Worm (Caenorhabditis elegans) whole organism, late embryonic: ENCODE results near the gene T28F3.8.
A peak's percentile ranks its signal among the peaks of the same experiment; 100 is the strongest.

ENCODE experiments used
- K02D7.2 ChIP-seq: sonication (generic microtip); optimal IDR thresholded peaks from 2 replicates; lab custom pipeline; 2017; ENCODE audit warnings: mild to moderate bottlenecking, missing genetic modification characterization, missing compliant biosample characterization
- K09A11.1 ChIP-seq: sonication (generic microtip); optimal IDR thresholded peaks from 2 replicates; lab custom pipeline; 2017; ENCODE audit warnings: antibody characterized with exemption, mild to moderate bottlenecking, missing genetic modification characterization, missing compliant biosample characterization; ENCODE audit not compliant: insufficient read depth
- T23F11.4 ChIP-seq: fragments of 200-800 bp; sonication (Bioruptor generic); optimal IDR thresholded peaks from 2 replicates; lab custom pipeline; 2018; ENCODE audit warnings: mild to moderate bottlenecking, missing genetic modification characterization, missing compliant biosample characterization
- Y22D7AL.16 ChIP-seq: sonication (generic microtip); optimal IDR thresholded peaks from 2 replicates; lab custom pipeline; 2016; ENCODE audit warnings: missing genetic modification characterization, missing compliant biosample characterization
- ahr-1 ChIP-seq: sonication (generic microtip); optimal IDR thresholded peaks from 2 replicates; lab custom pipeline; 2016; ENCODE audit warnings: missing genetic modification characterization, missing compliant biosample characterization
- ceh-19 ChIP-seq: fragments of 200-800 bp; sonication (Bioruptor generic); optimal IDR thresholded peaks from 2 replicates; lab custom pipeline; 2018; ENCODE audit warnings: mild to moderate bottlenecking, missing genetic modification characterization, missing compliant biosample characterization
- ceh-2 ChIP-seq: sonication (generic microtip); optimal IDR thresholded peaks from 2 replicates; lab custom pipeline; 2016; ENCODE audit warnings: missing genotype, missing genetic modification characterization, missing compliant biosample characterization
- ceh-22 ChIP-seq: sonication (generic microtip); optimal IDR thresholded peaks from 2 replicates; lab custom pipeline; 2017; ENCODE audit warnings: missing biosample characterization, missing genetic modification characterization
- ceh-31 ChIP-seq: sonication (generic microtip); optimal IDR thresholded peaks from 2 replicates; lab custom pipeline; 2016; ENCODE audit warnings: missing genetic modification characterization, missing compliant biosample characterization
- ceh-34 ChIP-seq: sonication (generic microtip); optimal IDR thresholded peaks from 2 replicates; lab custom pipeline; 2016; ENCODE audit warnings: mild to moderate bottlenecking, missing genetic modification characterization, missing compliant biosample characterization
- ceh-45 ChIP-seq: fragments of 200-800 bp; sonication (Bioruptor generic); IDR thresholded peaks from 2 replicates; pipeline ENCODE4 v1.3.6; 2022; ENCODE audit warnings: missing genetic modification reagents, missing genetic modification characterization, missing compliant biosample characterization
- ceh-48 ChIP-seq: sonication (generic microtip); optimal IDR thresholded peaks from 2 replicates; lab custom pipeline; 2016; ENCODE audit warnings: missing genetic modification characterization, inconsistent platforms, missing compliant biosample characterization
- ceh-6 ChIP-seq: fragments of 200-800 bp; sonication (Bioruptor generic); optimal IDR thresholded peaks from 2 replicates; lab custom pipeline; 2018; ENCODE audit warnings: mild to moderate bottlenecking, missing genetic modification characterization, missing compliant biosample characterization
- che-1 ChIP-seq: sonication (generic microtip); optimal IDR thresholded peaks from 2 replicates; lab custom pipeline; 2016; ENCODE audit warnings: mild to moderate bottlenecking, missing genetic modification characterization, missing compliant biosample characterization
- dve-1 ChIP-seq: sonication (generic microtip); optimal IDR thresholded peaks from 2 replicates; lab custom pipeline; 2017; ENCODE audit warnings: antibody characterized with exemption, mild to moderate bottlenecking, missing genetic modification characterization, missing compliant biosample characterization
- elt-2 ChIP-seq: sonication (generic microtip); optimal IDR thresholded peaks from 2 replicates; lab custom pipeline; 2016; ENCODE audit warnings: missing genetic modification reagents, missing genetic modification characterization, missing compliant biosample characterization
- elt-4 ChIP-seq: sonication (generic microtip); optimal IDR thresholded peaks from 2 replicates; lab custom pipeline; 2016; ENCODE audit warnings: missing genetic modification characterization, missing compliant biosample characterization
- eyg-1 ChIP-seq: sonication (generic microtip); optimal IDR thresholded peaks from 2 replicates; lab custom pipeline; 2016; ENCODE audit warnings: missing genotype, missing genetic modification characterization, missing compliant biosample characterization
- fkh-10 ChIP-seq: fragments of 150-350 bp; optimal IDR thresholded peaks from 2 replicates; lab custom pipeline; 2014; ENCODE audit warnings: missing biosample characterization, missing genetic modification reagents, missing genetic modification characterization
- fkh-6 ChIP-seq: sonication (generic microtip); optimal IDR thresholded peaks from 2 replicates; lab custom pipeline; 2016; ENCODE audit warnings: missing genetic modification characterization, missing compliant biosample characterization
- gmeb-2 ChIP-seq: sonication (generic microtip); optimal IDR thresholded peaks from 2 replicates; lab custom pipeline; 2016; ENCODE audit warnings: missing genetic modification characterization, inconsistent platforms, missing compliant biosample characterization
- hlh-15 ChIP-seq: sonication (generic microtip); optimal IDR thresholded peaks from 2 replicates; lab custom pipeline; 2016; ENCODE audit warnings: missing genetic modification characterization, missing compliant biosample characterization
- hlh-30 ChIP-seq: sonication (generic microtip); optimal IDR thresholded peaks from 2 replicates; lab custom pipeline; 2017; ENCODE audit warnings: antibody characterized with exemption, missing genetic modification characterization, missing compliant biosample characterization; ENCODE audit not compliant: insufficient read depth
- hlh-6 ChIP-seq: sonication (generic microtip); optimal IDR thresholded peaks from 2 replicates; lab custom pipeline; 2016; ENCODE audit warnings: missing genotype, missing genetic modification characterization, missing compliant biosample characterization
- lin-11 ChIP-seq: fragments of 200-800 bp; sonication (Bioruptor generic); optimal IDR thresholded peaks from 2 replicates; lab custom pipeline; 2018; ENCODE audit warnings: mild to moderate bottlenecking, missing genetic modification characterization, missing compliant biosample characterization
- madf-2 ChIP-seq: sonication (generic microtip); optimal IDR thresholded peaks from 2 replicates; lab custom pipeline; 2017; ENCODE audit warnings: missing genetic modification characterization, missing compliant biosample characterization
- mec-3 ChIP-seq: sonication (generic microtip); optimal IDR thresholded peaks from 2 replicates; lab custom pipeline; 2016; ENCODE audit warnings: borderline replicate concordance, missing genetic modification characterization, missing compliant biosample characterization
- nfya-1 ChIP-seq: sonication (generic microtip); optimal IDR thresholded peaks from 2 replicates; lab custom pipeline; 2017; ENCODE audit warnings: missing genetic modification characterization, mild to moderate bottlenecking, missing compliant biosample characterization, antibody characterized with exemption, moderate library complexity
- nhr-232 ChIP-seq: sonication (generic microtip); optimal IDR thresholded peaks from 2 replicates; lab custom pipeline; 2016; ENCODE audit warnings: missing genetic modification characterization, missing compliant biosample characterization
- odd-2 ChIP-seq: sonication (generic microtip); optimal IDR thresholded peaks from 2 replicates; lab custom pipeline; 2017; ENCODE audit warnings: antibody characterized with exemption, mild to moderate bottlenecking, missing genetic modification characterization, missing compliant biosample characterization
- pag-3 ChIP-seq: sonication (generic microtip); optimal IDR thresholded peaks from 2 replicates; lab custom pipeline; 2016; ENCODE audit warnings: missing compliant biosample characterization, missing genetic modification characterization, borderline replicate concordance
- pat-9 ChIP-seq: fragments of 200-800 bp; sonication (Bioruptor generic); optimal IDR thresholded peaks from 2 replicates; lab custom pipeline; 2018; ENCODE audit warnings: mild to moderate bottlenecking, missing genetic modification characterization, moderate library complexity, missing compliant biosample characterization
- pax-1 ChIP-seq: fragments of 150-350 bp; optimal IDR thresholded peaks from 2 replicates; lab custom pipeline; 2014; ENCODE audit warnings: missing biosample characterization, missing genetic modification characterization
- pros-1 ChIP-seq: fragments of 150-350 bp; optimal IDR thresholded peaks from 2 replicates; lab custom pipeline; 2014; ENCODE audit warnings: missing biosample characterization, missing genetic modification reagents, missing genetic modification characterization
- rnt-1 ChIP-seq: sonication (generic microtip); optimal IDR thresholded peaks from 2 replicates; lab custom pipeline; 2016; ENCODE audit warnings: missing genetic modification characterization, missing compliant biosample characterization
- sdc-2 ChIP-seq: sonication (generic microtip); optimal IDR thresholded peaks from 2 replicates; lab custom pipeline; 2016; ENCODE audit warnings: missing genotype, missing genetic modification characterization, missing compliant biosample characterization
- sox-2 ChIP-seq: fragments of 200-800 bp; sonication (Bioruptor generic); IDR thresholded peaks from 2 replicates; pipeline ENCODE4 v1.3.6; 2022; ENCODE audit warnings: missing genetic modification reagents, missing genetic modification characterization, missing compliant biosample characterization
- syd-9 ChIP-seq: sonication (generic microtip); optimal IDR thresholded peaks from 2 replicates; lab custom pipeline; 2016; ENCODE audit warnings: mild to moderate bottlenecking, missing genetic modification characterization, moderate library complexity, missing compliant biosample characterization
- tbx-2 ChIP-seq: sonication (generic microtip); optimal IDR thresholded peaks from 2 replicates; lab custom pipeline; 2016; ENCODE audit warnings: missing genetic modification characterization, missing compliant biosample characterization
- tbx-7 ChIP-seq: sonication (generic microtip); optimal IDR thresholded peaks from 2 replicates; lab custom pipeline; 2016; ENCODE audit warnings: missing genotype, missing genetic modification characterization, missing compliant biosample characterization
- unc-3 ChIP-seq, 2 experiments: fragments of 200-800 bp in 1 of 2; sonication (Bioruptor generic) in 1 of 2; sonication (generic microtip) in 1 of 2; conservative IDR thresholded peaks in 1 of 2; optimal IDR thresholded peaks in 1 of 2; 2 replicates each; pipeline versions ENCODE4 v1.3.6 to Lab custom; 2016 to 2022; ENCODE audit warnings: missing compliant biosample characterization in 2 of 2, missing genetic modification characterization in 2 of 2, missing genetic modification reagents in 1 of 2
- unc-42 ChIP-seq: sonication (generic microtip); optimal IDR thresholded peaks from 2 replicates; lab custom pipeline; 2016; ENCODE audit warnings: missing genotype, missing genetic modification characterization, missing compliant biosample characterization
- unc-86 ChIP-seq: sonication (generic microtip); optimal IDR thresholded peaks from 2 replicates; lab custom pipeline; 2016; ENCODE audit warnings: missing genetic modification characterization, missing compliant biosample characterization

Gene T28F3.8

DNA sequence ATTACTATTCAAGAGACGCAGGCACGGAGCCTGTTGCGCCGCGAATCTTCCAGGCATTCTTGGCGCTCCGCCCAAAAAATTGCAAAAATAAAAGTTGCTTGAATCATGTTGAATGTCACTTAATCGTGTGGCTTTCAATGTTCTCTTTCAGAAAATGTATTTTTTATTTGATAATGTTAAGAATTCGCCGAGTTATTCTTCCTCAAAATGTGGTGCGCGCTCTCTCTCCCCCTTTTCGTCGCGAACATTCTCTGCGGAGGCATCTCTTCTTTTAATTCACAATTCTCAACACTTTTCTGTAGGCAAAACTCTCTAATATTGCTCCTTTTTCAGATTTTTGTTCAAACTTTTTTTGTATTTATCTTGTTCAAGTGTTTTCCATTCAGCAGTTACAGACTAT, 28.8 kb downstream of the T28F3.8 start (continued):
- peak; percentile 56; the same call in 1 of the 2 replicates for TF ChIP-seq unc-3 (GFP tag; conservative IDR thresholded peaks at IDR 0.05; lab: Robert Waterston, UW)
- TF ChIP-seq unc-3 (tag; optimal IDR thresholded peaks at IDR 0.05; lab: Kevin White, UChicago): peak; percentile 58
- TF ChIP-seq pag-3 (tag; lab: Kevin White, UChicago): no peak
- TF ChIP-seq hlh-6: no peak
- peak; percentile 46 for TF ChIP-seq hlh-30 (tag; lab: Kevin White, UChicago)
- peak; percentile 71 for TF ChIP-seq che-1 (tag; lab: Kevin White, UChicago)
- TF ChIP-seq elt-2 (tag; lab: Kevin White, UChicago): peak; percentile 82
- TF ChIP-seq pat-9 (tag; lab: Kevin White, UChicago): peak; percentile 81
- TF ChIP-seq nhr-232: no peak
- no peak for TF ChIP-seq elt-4 (tag; lab: Kevin White, UChicago)
- TF ChIP-seq gmeb-2 (tag; lab: Kevin White, UChicago): peak; percentile 60
- peak; percentile 47 for TF ChIP-seq odd-2 (tag; lab: Kevin White, UChicago)
- peak; percentile 63 for TF ChIP-seq ceh-48 (tag; lab: Kevin White, UChicago)
- TF ChIP-seq madf-2 (tag; lab: Kevin White, UChicago): peak; percentile 54
- peak; percentile 68 for TF ChIP-seq syd-9
- TF ChIP-seq sox-2 (GFP tag; lab: Robert Waterston, UW): peak; percentile 85
- peak; percentile 42 for TF ChIP-seq ahr-1 (tag; lab: Kevin White, UChicago)
- TF ChIP-seq ceh-45: no peak
- TF ChIP-seq K02D7.2 (tag; lab: Kevin White, UChicago): peak; percentile 36
- TF ChIP-seq ceh-2 (tag; lab: Kevin White, UChicago): peak; percentile 71
- TF ChIP-seq pros-1 (tag; lab: Kevin White, UChicago): peak; percentile 87
- peak; percentile 66 for TF ChIP-seq eyg-1
- peak; percentile 90 for TF ChIP-seq pax-1 (tag; lab: Kevin White, UChicago)
- peak; percentile 15 for TF ChIP-seq mec-3 (tag; lab: Kevin White, UChicago)
- peak; percentile 98 for TF ChIP-seq ceh-34 (tag; lab: Kevin White, UChicago)
- TF ChIP-seq tbx-2 (tag; lab: Kevin White, UChicago): peak; percentile 94
- TF ChIP-seq Y22D7AL.16 (tag; lab: Kevin White, UChicago): no peak
- peak; percentile 91 for TF ChIP-seq rnt-1 (tag; lab: Kevin White, UChicago)
- peak; percentile 73 for TF ChIP-seq T23F11.4
- TF ChIP-seq unc-42: peak; percentile 98
- TF ChIP-seq fkh-10 (GFP tag; lab: Kevin White, UChicago): no peak
- peak; percentile 76 for TF ChIP-seq ceh-19 (GFP tag; lab: Kevin White, UChicago)
- peak; percentile 92 for TF ChIP-seq unc-86 (tag; lab: Kevin White, UChicago)
- TF ChIP-seq ceh-6 (GFP tag; lab: Kevin White, UChicago): peak; percentile 21
- no peak for TF ChIP-seq fkh-6 (tag; lab: Kevin White, UChicago)
- no peak for TF ChIP-seq ceh-22 (tag; lab: Kevin White, UChicago)
- peak; percentile 94 for TF ChIP-seq nfya-1
- peak; percentile 78 for TF ChIP-seq K09A11.1
- peak; percentile 95 for TF ChIP-seq ceh-31 (tag; lab: Kevin White, UChicago)

DNA sequence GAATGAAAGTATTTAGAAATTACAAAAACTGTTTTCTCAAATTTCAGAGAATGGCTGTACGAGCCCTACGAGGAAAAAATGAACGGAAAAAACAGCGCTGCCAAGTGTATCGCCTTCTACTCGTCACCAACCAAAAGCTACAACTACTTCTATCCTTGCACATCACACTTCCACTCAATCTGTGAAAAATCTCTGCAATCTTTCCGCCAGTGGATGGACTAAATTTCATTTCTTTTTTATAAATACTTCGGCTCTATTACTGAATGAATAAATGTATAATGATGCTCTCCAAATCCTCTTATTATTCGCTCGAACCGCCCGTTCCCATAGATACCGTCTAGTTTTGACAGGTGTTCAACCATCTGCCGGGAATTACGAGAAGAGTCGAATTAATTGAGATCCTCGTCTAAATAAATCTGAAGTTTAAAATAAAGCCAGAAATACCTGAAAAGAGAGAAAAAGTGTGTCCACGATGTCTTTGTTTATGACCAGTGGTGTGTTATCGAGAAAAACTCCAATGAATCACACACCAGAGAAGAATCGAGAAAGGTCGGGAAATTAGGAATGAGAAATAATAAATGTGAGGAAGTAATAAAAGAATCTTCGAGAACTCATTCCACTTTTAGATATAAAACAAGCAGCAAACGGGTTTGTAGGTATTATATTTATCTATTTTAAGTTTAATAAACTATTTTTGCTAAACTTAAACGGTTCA, 29.5 kb downstream of the T28F3.8 start:
- TF ChIP-seq tbx-7 (no peak), sdc-2 (tag; lab: Kevin White, UChicago) (no peak), hlh-15 (tag; lab: Kevin White, UChicago) (no peak), pros-1 (tag; lab: Kevin White, UChicago) (no peak), fkh-10 (GFP tag; lab: Kevin White, UChicago) (no peak), lin-11 (no peak), unc-3 (GFP tag; conservative IDR thresholded peaks at IDR 0.05; lab: Robert Waterston, UW) (no peak), unc-3 (tag; optimal IDR thresholded peaks at IDR 0.05; lab: Kevin White, UChicago) (no peak), hlh-30 (tag; lab: Kevin White, UChicago) (no peak), ceh-31 (tag; lab: Kevin White, UChicago) (no peak), eyg-1 (no peak), che-1 (tag; lab: Kevin White, UChicago) (no peak), dve-1 (tag; lab: Kevin White, UChicago) (no peak)
